Worm (Caenorhabditis elegans) whole organism, L4 larva: ENCODE measurements around the gene krr-1.

Source experiments
- F49E8.2 ChIP-seq: sonication (generic microtip); optimal IDR thresholded peaks from 2 replicates; lab custom pipeline; 2016; ENCODE audit warnings: missing compliant biosample characterization, mild to moderate bottlenecking, missing genetic modification characterization, borderline replicate concordance
- T20F7.1 ChIP-seq: fragments of 200-800 bp; sonication (Bioruptor generic); optimal IDR thresholded peaks from 2 replicates; lab custom pipeline; 2018; ENCODE audit warnings: mild to moderate bottlenecking, missing genetic modification characterization, missing compliant biosample characterization
- Y48G9A.11 ChIP-seq: fragments of 200-800 bp; sonication (Bioruptor generic); IDR thresholded peaks from 2 replicates; pipeline ENCODE4 v1.3.6; 2022; ENCODE audit warnings: missing genetic modification reagents, missing genetic modification characterization, missing compliant biosample characterization
- ZK337.2 ChIP-seq: fragments of 200-800 bp; sonication (Bioruptor generic); IDR thresholded peaks from 2 replicates; pipeline ENCODE4 v1.3.6; 2022; ENCODE audit warnings: missing genetic modification reagents, missing genetic modification characterization, missing compliant biosample characterization
- ceh-28 ChIP-seq: fragments of 150-350 bp; optimal IDR thresholded peaks from 2 replicates; lab custom pipeline; 2014; ENCODE audit warnings: missing biosample characterization, missing genetic modification reagents, missing genetic modification characterization
- ceh-32 ChIP-seq: sonication (generic microtip); optimal IDR thresholded peaks from 2 replicates; lab custom pipeline; 2016; ENCODE audit warnings: mild to moderate bottlenecking, missing genetic modification characterization, missing compliant biosample characterization; ENCODE audit not compliant: poor library complexity
- daf-16 ChIP-seq, 3 experiments: sonication (generic microtip); optimal IDR thresholded peaks; 2 replicates each; lab custom pipeline; 2016 to 2017; ENCODE audit warnings: missing genetic modification characterization in 3 of 3, missing genetic modification reagents in 3 of 3, mild to moderate bottlenecking in 2 of 3, missing compliant biosample characterization in 2 of 3, missing biosample characterization in 1 of 3, moderate library complexity in 1 of 3
- dmd-9 ChIP-seq: fragments of 200-800 bp; sonication (Bioruptor generic); IDR thresholded peaks from 2 replicates; pipeline ENCODE4 v1.3.6; 2022; ENCODE audit warnings: missing genetic modification reagents, missing genetic modification characterization, missing compliant biosample characterization
- fkh-10 ChIP-seq: fragments of 150-350 bp; optimal IDR thresholded peaks from 2 replicates; lab custom pipeline; 2014; ENCODE audit warnings: missing biosample characterization, missing genetic modification reagents, missing genetic modification characterization
- fos-1 ChIP-seq: fragments of 150-350 bp; optimal IDR thresholded peaks from 2 replicates; lab custom pipeline; 2014; ENCODE audit warnings: missing biosample characterization, missing genetic modification characterization
- hif-1 ChIP-seq, 2 experiments: sonication (generic microtip); optimal IDR thresholded peaks; 2 replicates each; lab custom pipeline; 2016 to 2017; ENCODE audit warnings: missing compliant biosample characterization in 2 of 2, missing genetic modification characterization in 2 of 2, missing genetic modification reagents in 2 of 2, missing genotype in 2 of 2, mild to moderate bottlenecking in 1 of 2
- hlh-11 ChIP-seq: fragments of 200-800 bp; sonication (Bioruptor generic); optimal IDR thresholded peaks from 2 replicates; lab custom pipeline; 2018; ENCODE audit warnings: mild to moderate bottlenecking, missing genetic modification characterization, missing compliant biosample characterization
- lin-13 ChIP-seq: fragments of 150-350 bp; optimal IDR thresholded peaks from 2 replicates; lab custom pipeline; 2014; ENCODE audit warnings: missing biosample characterization, missing genetic modification reagents, missing genetic modification characterization
- lin-15B ChIP-seq: fragments of 150-350 bp; sonication (generic microtip); optimal IDR thresholded peaks from 3 replicates; lab custom pipeline; 2014; ENCODE audit warnings: missing biosample characterization, missing genetic modification characterization
- lsy-2 ChIP-seq, 2 experiments: fragments of 150-350 bp in 1 of 2; sonication (generic microtip) in 1 of 2; optimal IDR thresholded peaks; 2 replicates each; lab custom pipeline; 2014 to 2017; ENCODE audit warnings: missing biosample characterization in 2 of 2, missing genetic modification characterization in 2 of 2
- madf-5 ChIP-seq, 2 experiments: fragments of 200-800 bp; sonication (Bioruptor generic); IDR thresholded peaks; 2 replicates each; pipeline ENCODE4 v1.3.6; 2022; ENCODE audit warnings: missing compliant biosample characterization in 2 of 2, missing genetic modification characterization in 2 of 2
- mdt-29 ChIP-seq: fragments of 200-800 bp; sonication (Bioruptor generic); IDR thresholded peaks from 2 replicates; pipeline ENCODE4 v1.3.6; 2022; ENCODE audit warnings: missing genetic modification reagents, missing genetic modification characterization, missing compliant biosample characterization
- mxl-2 ChIP-seq: fragments of 200-800 bp; sonication (Bioruptor generic); conservative IDR thresholded peaks from 2 replicates; pipeline ENCODE4 v1.3.6; 2022; ENCODE audit warnings: missing genetic modification reagents, missing genetic modification characterization, missing compliant biosample characterization
- nhr-111 ChIP-seq: fragments of 200-800 bp; sonication (Bioruptor generic); optimal IDR thresholded peaks from 2 replicates; lab custom pipeline; 2018; ENCODE audit warnings: mild to moderate bottlenecking, missing genetic modification characterization, missing compliant biosample characterization
- nhr-28 ChIP-seq: fragments of 150-350 bp; optimal IDR thresholded peaks from 2 replicates; lab custom pipeline; 2014; ENCODE audit warnings: missing biosample characterization, missing genetic modification characterization
- nhr-6 ChIP-seq: fragments of 150-350 bp; optimal IDR thresholded peaks from 2 replicates; lab custom pipeline; 2014; ENCODE audit warnings: missing biosample characterization, missing genetic modification characterization
- nhr-77 ChIP-seq: fragments of 150-350 bp; optimal IDR thresholded peaks from 2 replicates; lab custom pipeline; 2014; ENCODE audit warnings: missing biosample characterization, missing genetic modification characterization
- pqm-1 ChIP-seq: sonication (generic microtip); optimal IDR thresholded peaks from 2 replicates; lab custom pipeline; 2017; ENCODE audit warnings: missing biosample characterization, missing genetic modification characterization
- rbr-2 ChIP-seq: sonication (generic microtip); optimal IDR thresholded peaks from 2 replicates; lab custom pipeline; 2016; ENCODE audit warnings: missing genotype, missing genetic modification characterization, missing compliant biosample characterization
- skn-1 ChIP-seq: fragments of 150-350 bp; optimal IDR thresholded peaks from 2 replicates; lab custom pipeline; 2014; ENCODE audit warnings: missing biosample characterization, missing genetic modification characterization
- snpc-1.2 ChIP-seq: fragments of 200-800 bp; sonication (Bioruptor generic); IDR thresholded peaks from 2 replicates; pipeline ENCODE4 v1.3.6; 2022; ENCODE audit warnings: missing genetic modification reagents, missing genetic modification characterization, missing compliant biosample characterization
- unc-62 ChIP-seq, 3 experiments: fragments of 150-350 bp in 1 of 3; sonication (generic microtip); optimal IDR thresholded peaks in 2 of 3; peaks in 1 of 3; 1 replicate in 1 of 3; 2 replicates in 2 of 3; lab custom pipeline; 2014 to 2017; ENCODE audit warnings: missing biosample characterization in 3 of 3, missing genetic modification characterization in 3 of 3, missing genetic modification reagents in 3 of 3, missing genotype in 1 of 3
- zfp-2 ChIP-seq: sonication (generic microtip); optimal IDR thresholded peaks from 2 replicates; lab custom pipeline; 2016; ENCODE audit warnings: mild to moderate bottlenecking, missing genetic modification characterization, missing compliant biosample characterization
- zip-11 ChIP-seq: fragments of 200-800 bp; sonication (Bioruptor generic); IDR thresholded peaks from 2 replicates; pipeline ENCODE4 v1.3.6; 2022; ENCODE audit warnings: missing genetic modification characterization, missing compliant biosample characterization
- zip-2 ChIP-seq: fragments of 150-350 bp; optimal IDR thresholded peaks from 2 replicates; lab custom pipeline; 2014; ENCODE audit warnings: missing biosample characterization, missing genetic modification characterization

The krr-1 gene

DNA sequence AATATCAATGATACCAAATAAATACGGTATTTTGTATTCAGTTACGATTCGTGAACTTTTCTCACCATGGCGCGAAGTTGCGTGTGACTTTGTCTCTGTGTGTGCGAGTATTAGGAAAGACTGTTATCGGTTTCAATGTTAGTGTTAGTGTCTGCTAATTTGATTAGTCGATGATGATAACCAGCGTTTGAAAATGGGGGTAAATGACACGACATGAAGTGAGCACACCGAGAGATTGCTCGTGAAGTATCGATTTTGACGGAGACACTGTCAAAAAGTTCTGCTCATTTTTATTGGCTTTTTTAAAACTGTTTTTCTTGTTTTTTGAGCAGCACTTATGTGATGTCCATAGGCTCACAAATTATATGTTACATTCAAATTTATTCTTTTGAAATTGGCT, 32.6 kb upstream of the krr-1 start (continued):
- no peak for TF ChIP-seq fkh-10 (GFP tag; lab: Kevin White, UChicago)
- TF ChIP-seq nhr-77, result peak; percentile 39
- TF ChIP-seq hlh-11 (tag; lab: Kevin White, UChicago), result peak; percentile 71
- peak; percentile 63 for TF ChIP-seq pqm-1 (tag; lab: Kevin White, UChicago)
- TF ChIP-seq madf-5 (GFP tag; IDR thresholded peaks at IDR 0.05; lab: Robert Waterston, UW), result no peak
- TF ChIP-seq lsy-2 (tag; optimal IDR thresholded peaks at IDR 0.05; lab: Kevin White, UChicago), result peak in 1 of 2 experiments; percentile 21
- peak; percentile 86 for TF ChIP-seq nhr-28
- TF ChIP-seq zip-2 (tag; lab: Kevin White, UChicago), result no peak
- no peak for TF ChIP-seq ZK337.2 (GFP tag; lab: Robert Waterston, UW)
- TF ChIP-seq skn-1, result no peak
- no peak for TF ChIP-seq rbr-2 (tag; lab: Kevin White, UChicago)
- TF ChIP-seq T20F7.1 (GFP tag; lab: Kevin White, UChicago), result peak; percentile 41
- TF ChIP-seq mdt-29 (GFP tag; lab: Robert Waterston, UW), result no peak
- TF ChIP-seq lin-15B (tag; lab: Kevin White, UChicago), result no peak

DNA sequence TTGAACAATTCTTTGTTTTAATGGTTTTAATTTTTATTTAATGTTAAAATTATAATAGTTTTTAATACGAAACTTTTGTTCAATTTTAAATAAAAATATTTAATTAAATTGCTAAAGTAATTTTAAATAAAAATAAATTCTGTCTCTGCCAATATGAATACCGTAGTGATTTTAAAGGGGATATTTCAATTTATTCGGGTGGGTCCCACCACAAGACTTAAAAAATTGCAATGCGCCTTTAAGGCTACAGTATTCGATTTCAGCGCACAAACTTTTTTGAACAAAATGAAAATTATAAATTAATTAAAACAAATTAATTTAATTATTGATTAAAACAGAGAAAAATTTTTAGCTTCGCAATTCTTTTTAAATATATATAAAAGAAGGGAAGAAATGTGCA, 31.9 kb upstream of the krr-1 start:
- no peak for TF ChIP-seq hif-1 (tag; optimal IDR thresholded peaks at IDR 0.05; lab: Kevin White, UChicago)
- TF ChIP-seq lin-13 (GFP tag; lab: Kevin White, UChicago), result no peak
- peak; percentile 36 for TF ChIP-seq F49E8.2 (tag; lab: Kevin White, UChicago)
- TF ChIP-seq snpc-1.2 (GFP tag; lab: Robert Waterston, UW), result peak; percentile 53; the same call in 1 of the 2 replicates
- TF ChIP-seq unc-62 (GFP tag; optimal IDR thresholded peaks at IDR 0.05 in 1 of 2; lab: Kevin White, UChicago), result no peak
- no peak for TF ChIP-seq unc-62 (tag; optimal IDR thresholded peaks at IDR 0.05; lab: Kevin White, UChicago)
- no peak for TF ChIP-seq dmd-9 (GFP tag; lab: Robert Waterston, UW)
- TF ChIP-seq fos-1 (tag; lab: Kevin White, UChicago), result no peak

DNA sequence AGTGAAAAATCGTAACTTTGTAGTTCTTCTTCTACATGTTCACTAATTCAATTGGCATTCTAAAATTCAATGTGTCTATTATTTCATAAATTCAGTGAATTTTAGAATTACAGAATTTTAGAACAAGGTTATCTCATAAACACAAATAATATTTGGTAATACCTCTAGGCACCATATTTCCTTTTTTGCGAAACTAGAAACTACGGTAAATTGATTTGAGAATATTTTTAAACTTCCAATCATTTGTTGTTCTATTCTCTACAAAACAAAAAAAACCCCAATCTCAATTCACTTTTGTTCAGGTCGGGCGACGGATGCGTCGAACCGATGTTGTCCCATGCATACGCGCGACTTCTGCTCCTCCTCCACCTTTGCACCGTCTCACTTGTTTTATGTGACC, 31.1 kb upstream of the krr-1 start, which contains the start of gene F09G2.1:
F09G2.1 (plus strand) TSS at position 301 of the 400 bp plus-strand sequence.
- TF ChIP-seq nhr-6 (tag; lab: Kevin White, UChicago) (no peak), daf-16 (GFP tag; optimal IDR thresholded peaks at IDR 0.05; lab: Kevin White, UChicago) (no peak), daf-16 (tag; optimal IDR thresholded peaks at IDR 0.05; lab: Kevin White, UChicago) (peak; percentile 9), pqm-1 (tag; lab: Kevin White, UChicago) (no peak)

DNA sequence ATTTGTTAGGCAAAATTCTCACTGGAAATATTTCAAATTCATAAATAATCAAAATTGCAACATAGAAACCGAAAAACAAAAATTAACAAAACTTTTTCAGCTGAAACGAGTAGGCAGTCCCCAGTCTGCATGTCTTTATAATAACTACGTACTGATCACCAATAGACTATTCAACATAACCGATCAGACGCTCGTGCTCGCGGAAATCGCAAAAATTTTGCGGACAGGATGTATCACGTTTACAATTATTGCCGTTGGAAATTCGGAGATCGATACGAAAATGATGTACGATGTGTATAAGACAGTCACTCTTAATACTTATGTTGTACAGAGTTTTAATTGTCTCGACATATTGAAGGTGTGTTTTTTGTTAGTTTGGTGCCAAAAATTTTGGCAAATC, 29.6 kb upstream of the krr-1 start:
- TF ChIP-seq ceh-32 (no peak), zip-11 (GFP tag; lab: Robert Waterston, UW) (no peak), unc-62 (GFP tag; optimal IDR thresholded peaks at IDR 0.05 in 1 of 2; lab: Kevin White, UChicago) (peak in 1 of 2 experiments; percentile 94), unc-62 (tag; optimal IDR thresholded peaks at IDR 0.05; lab: Kevin White, UChicago) (no peak)

DNA sequence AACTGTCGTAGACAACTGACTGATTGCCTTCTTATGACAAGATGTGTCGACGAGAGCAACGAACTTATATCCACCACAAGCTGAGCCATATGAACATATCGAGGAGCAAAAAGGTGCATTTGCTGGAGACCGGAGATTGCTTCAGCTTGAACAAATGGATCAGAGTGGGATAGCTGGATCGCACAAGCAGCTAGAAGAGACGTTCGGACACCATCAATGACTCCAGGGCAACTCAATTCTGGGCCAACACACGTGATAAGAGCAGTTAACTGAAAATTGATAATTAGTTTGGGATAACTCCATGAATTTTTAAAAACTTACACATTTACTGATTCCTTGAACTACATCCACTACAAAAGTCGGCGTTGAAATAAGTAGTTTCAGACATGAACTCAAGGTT, 22.0 kb upstream of the krr-1 start:
- TF ChIP-seq mxl-2 (GFP tag; lab: Robert Waterston, UW), result no peak
- TF ChIP-seq unc-62 (GFP tag; optimal IDR thresholded peaks at IDR 0.05 in 1 of 2; lab: Kevin White, UChicago), result peak in 1 of 2 experiments; percentile 63
- no peak for TF ChIP-seq unc-62 (tag; optimal IDR thresholded peaks at IDR 0.05; lab: Kevin White, UChicago)
- TF ChIP-seq, all 104 proteins: peak for 1

DNA sequence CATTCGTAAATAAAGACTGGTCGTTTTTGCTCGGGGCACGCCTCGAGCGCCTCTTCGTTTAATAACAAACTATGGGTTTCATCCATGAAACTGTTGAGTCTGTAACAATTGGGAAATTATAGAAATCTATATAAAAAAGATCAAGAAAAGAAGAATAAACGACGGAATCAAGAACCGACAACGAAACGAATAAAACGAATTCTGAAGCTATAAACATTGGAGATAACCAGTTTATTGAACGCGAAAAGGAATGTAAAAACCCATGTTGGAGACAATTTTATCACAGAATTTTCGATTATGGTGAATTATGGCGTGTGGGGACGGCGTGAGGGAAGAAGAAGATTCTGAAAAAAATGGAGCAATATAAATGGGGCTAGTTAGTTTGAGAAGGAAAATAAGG, 16.2 kb upstream of the krr-1 start, which contains the start of gene soap-1:
soap-1 (minus strand) TSS at position 101 of the 400 bp plus-strand sequence.
- no peak for TF ChIP-seq zfp-2 (tag; lab: Kevin White, UChicago)
- no peak for TF ChIP-seq ceh-28 (tag; lab: Kevin White, UChicago)
- TF ChIP-seq Y48G9A.11 (GFP tag; lab: Robert Waterston, UW), result no peak
- TF ChIP-seq nhr-111 (GFP tag; lab: Kevin White, UChicago), result no peak
- no peak for TF ChIP-seq zip-2 (tag; lab: Kevin White, UChicago)
